Worm (Caenorhabditis elegans): ENCODE results near the gene fmo-3.

DNA sequence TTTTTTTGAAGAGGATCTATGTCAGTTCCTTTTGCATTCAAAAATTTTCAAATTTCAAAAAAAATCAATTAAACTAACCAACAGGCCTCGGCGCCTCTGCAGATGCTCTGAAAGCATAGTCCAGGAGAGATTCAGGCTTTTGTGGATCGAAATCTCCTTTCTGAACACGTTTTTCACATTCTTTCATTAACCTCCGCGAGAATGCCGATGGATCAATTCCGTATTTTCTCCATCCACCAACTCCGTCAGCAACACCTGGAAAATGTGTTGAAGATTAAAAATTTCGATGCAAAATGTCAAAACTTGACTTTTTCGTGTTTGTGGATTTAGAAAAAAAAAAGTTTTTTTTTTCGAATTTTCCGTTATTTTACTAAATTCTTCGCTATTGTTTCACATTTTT, 20.1 kb downstream of the fmo-3 start:
- TF ChIP-seq pha-2 (tag; optimal IDR thresholded peaks at IDR 0.05) = no peak
- TF ChIP-seq pha-4 (tag; optimal IDR thresholded peaks at IDR 0.05) = no peak
- TF ChIP-seq pqm-1 (tag; optimal IDR thresholded peaks at IDR 0.05) = no peak
- no peak for TF ChIP-seq pat-9 (tag; optimal IDR thresholded peaks at IDR 0.05)
- TF ChIP-seq unc-3 (GFP tag; conservative IDR thresholded peaks at IDR 0.05) = no peak
- no peak for TF ChIP-seq unc-3 (tag; optimal IDR thresholded peaks at IDR 0.05)
- no peak for TF ChIP-seq unc-42 (tag; optimal IDR thresholded peaks at IDR 0.05)
- TF ChIP-seq unc-55 (GFP tag; optimal IDR thresholded peaks at IDR 0.05) = no peak
- TF ChIP-seq sdc-2 (tag; optimal IDR thresholded peaks at IDR 0.05) = no peak
- no peak for TF ChIP-seq ceh-14 (tag; optimal IDR thresholded peaks at IDR 0.05)
- TF ChIP-seq nfya-1 (tag; optimal IDR thresholded peaks at IDR 0.05) = no peak
- TF ChIP-seq ets-4 (tag; optimal IDR thresholded peaks at IDR 0.05) = no peak
- TF ChIP-seq unc-86 (tag; optimal IDR thresholded peaks at IDR 0.05) = no peak
- TF ChIP-seq dmd-4 (tag; optimal IDR thresholded peaks at IDR 0.05; ENCODE audit: borderline replicate concordance) = no peak
